Worm (Caenorhabditis elegans) whole organism, dauer: ENCODE measurements around the gene K10C2.12.

Experiments
- unc-62 ChIP-seq: sonication (generic microtip); optimal IDR thresholded peaks from 2 replicates; lab custom pipeline; 2017; ENCODE audit warnings: missing biosample characterization, missing genetic modification reagents, missing genetic modification characterization

The K10C2.12 gene

ce11 chrX:6440464-6440863 lies 19.9 kb upstream of the K10C2.12 start, which contains the start of gene K10C2.14:
Gene K10C2.14, minus strand, starts transcription at chrX:6440564.
- TF ChIP-seq unc-62 (GFP tag; lab: Kevin White, UChicago), result no peak

DNA sequence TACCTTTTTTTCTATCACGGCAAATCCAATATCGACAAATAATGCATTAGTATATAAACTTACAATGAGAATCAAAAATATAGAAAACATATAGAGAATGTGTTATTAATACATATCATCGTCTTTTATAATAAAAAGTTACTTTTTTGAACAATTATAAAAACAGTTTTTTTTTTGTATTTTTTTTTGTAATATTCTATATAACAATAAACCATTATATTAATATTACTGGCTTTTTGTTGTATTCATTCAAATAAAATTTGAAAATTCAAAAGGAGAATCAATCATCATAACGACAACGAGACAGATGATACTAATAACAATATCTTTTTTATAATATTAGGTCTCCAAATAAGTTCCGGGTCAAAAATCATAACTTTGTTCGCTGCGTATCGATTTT lies 17.0 kb upstream of the K10C2.12 start, which contains the start of gene K10C2.8:
Gene K10C2.8, minus strand, starts transcription at position 101 of the 400 bp plus-strand sequence.
- no peak for TF ChIP-seq unc-62 (GFP tag; lab: Kevin White, UChicago)

ce11 chrX:6435812-6436211 lies 15.2 kb upstream of the K10C2.12 start:
- no peak for TF ChIP-seq unc-62 (GFP tag; lab: Kevin White, UChicago)

ce11 chrX:6433688-6434087 lies 13.1 kb upstream of the K10C2.12 start, which contains the start of gene K10C2.2:
Gene K10C2.2, minus strand, starts transcription at chrX:6433788.
- no peak for TF ChIP-seq unc-62 (GFP tag; lab: Kevin White, UChicago)

DNA sequence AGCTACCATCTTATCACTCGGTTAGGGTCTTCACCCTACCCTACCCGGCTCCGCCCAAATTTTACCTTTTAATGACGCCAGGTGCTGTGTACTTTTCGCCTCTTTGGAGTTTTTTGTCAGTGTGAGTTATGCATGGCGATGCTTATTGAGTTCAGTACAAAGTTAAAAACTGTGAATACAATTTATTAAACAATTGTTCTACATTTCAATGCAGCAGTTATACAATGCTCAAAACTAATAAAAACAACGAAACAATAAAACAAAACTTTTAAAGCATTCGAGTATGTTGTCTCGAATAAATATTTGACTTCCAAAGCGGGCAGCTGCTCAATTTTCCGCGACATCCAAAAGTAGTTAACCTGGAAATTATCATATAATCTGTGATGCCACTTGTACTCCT lies 9.9 kb upstream of the K10C2.12 start, which contains the start of gene ctsa-2:
Gene ctsa-2, minus strand, starts transcription at position 101 of the 400 bp plus-strand sequence.
- TF ChIP-seq unc-62 (GFP tag; lab: Kevin White, UChicago), result no peak

DNA sequence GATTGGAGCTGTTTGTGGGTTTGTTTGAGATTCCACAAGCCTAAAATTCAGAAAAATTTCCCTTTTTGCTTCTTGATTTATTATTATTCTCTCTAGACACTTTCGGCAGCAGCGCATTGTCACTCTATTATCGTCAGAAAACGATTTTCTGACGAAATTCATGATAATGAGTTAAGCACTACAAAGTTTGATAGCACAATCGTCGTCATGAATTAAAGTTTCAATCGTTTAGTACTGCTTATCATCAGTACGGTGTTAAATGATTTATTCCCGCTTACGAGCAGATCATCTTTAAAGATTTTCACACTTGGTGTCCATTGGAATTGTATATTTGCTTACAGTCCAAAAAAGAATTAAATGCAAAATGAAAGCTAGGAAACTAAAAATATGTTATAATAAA lies 9.0 kb upstream of the K10C2.12 start:
- TF ChIP-seq unc-62 (GFP tag; lab: Kevin White, UChicago), result no peak

- TF ChIP-seq unc-62 (GFP tag; lab: Kevin White, UChicago), result no peak
These were observed 6.6 kb upstream of the K10C2.12 start for ce11 chrX:6427147-6427546.

ce11 chrX:6419113-6419512 lies 1.5 kb downstream of the K10C2.12 start:
- no peak for TF ChIP-seq unc-62 (GFP tag; lab: Kevin White, UChicago)

ce11 chrX:6416357-6417087 lies 4.1 kb downstream of the K10C2.12 start, which contains the start of gene T22E5.6:
Gene T22E5.6, minus strand, starts transcription at chrX:6416407.
- TF ChIP-seq unc-62 (GFP tag; lab: Kevin White, UChicago), result no peak

DNA sequence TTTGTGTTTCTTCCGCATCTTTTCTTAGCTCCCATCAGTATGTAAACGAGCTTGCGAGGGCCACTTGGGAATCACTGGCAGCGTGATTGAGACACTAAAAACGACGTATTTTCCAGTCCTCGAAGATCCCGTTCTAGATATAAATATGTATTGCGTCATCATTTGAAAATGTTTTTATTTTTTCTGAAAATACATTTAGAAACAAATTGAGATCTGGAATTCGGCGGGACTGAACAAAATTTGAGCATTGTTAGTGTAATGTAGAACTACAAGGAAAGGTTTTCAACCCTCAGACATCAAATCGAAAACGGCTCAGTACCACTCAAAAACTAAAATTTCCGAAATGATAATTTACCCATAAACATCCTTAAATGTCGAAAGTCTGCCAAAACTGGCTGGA lies 7.0 kb downstream of the K10C2.12 start:
- TF ChIP-seq unc-62 (GFP tag; lab: Kevin White, UChicago), result no peak

- no peak for TF ChIP-seq unc-62 (GFP tag; lab: Kevin White, UChicago)
These were observed 8.0 kb downstream of the K10C2.12 start, which contains the start of gene T22E5.1 for ce11 chrX:6412575-6412974. Gene T22E5.1, plus strand, starts transcription at chrX:6412875.

DNA sequence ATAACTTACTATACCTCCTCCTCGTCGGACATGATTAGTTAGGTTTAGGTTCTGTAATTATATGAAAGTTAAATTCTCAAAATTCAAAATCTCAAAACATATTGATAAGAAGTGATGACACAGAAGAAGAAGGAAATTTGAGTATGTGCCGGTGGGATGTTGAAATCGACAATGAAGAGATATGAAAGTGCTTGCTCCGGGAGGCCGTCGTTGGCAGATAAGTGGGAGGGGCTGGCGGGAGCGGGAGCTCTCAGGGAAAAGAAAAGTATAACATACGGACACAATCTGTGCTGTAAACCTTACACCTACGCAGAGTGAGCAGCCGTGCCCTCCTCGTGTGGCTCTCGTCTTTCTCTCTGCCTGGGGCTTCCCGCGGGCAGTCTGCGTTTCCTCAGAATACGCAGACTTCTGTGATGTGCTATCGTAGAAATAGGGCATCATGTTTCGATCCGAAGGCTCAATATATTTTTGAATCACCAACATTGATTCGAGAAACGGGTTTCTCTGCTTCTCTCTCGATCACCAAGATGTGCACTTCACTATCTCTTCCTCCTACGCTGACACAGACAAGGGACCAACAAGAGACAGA lies 10.3 kb downstream of the K10C2.12 start, which contains the start of gene mup-2:
Gene mup-2, minus strand, starts transcription at position 51 of the 589 bp plus-strand sequence.
- TF ChIP-seq unc-62 (GFP tag; lab: Kevin White, UChicago), result no peak

- no peak for TF ChIP-seq unc-62 (GFP tag; lab: Kevin White, UChicago)
These were observed 11.9 kb downstream of the K10C2.12 start for ce11 chrX:6408713-6409112.

DNA sequence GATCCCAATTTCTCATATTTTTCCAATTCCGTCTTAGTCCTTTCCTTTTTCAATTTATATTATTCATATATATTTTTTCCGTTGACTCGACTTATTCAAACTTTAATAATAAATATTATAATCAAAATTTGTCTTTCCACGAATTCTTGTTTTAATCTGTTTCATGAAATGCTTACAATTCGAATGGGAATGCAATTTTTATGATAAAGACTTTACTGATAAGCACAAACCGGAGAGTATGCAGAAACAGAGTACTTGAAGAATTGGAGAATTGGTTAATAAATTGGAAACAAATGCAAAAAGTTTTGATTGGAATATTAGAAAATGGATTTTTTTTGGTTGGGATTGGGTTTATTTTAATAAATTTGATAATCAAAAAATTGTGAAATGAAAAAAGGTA lies 12.3 kb downstream of the K10C2.12 start:
- TF ChIP-seq unc-62 (GFP tag; lab: Kevin White, UChicago), result no peak

DNA sequence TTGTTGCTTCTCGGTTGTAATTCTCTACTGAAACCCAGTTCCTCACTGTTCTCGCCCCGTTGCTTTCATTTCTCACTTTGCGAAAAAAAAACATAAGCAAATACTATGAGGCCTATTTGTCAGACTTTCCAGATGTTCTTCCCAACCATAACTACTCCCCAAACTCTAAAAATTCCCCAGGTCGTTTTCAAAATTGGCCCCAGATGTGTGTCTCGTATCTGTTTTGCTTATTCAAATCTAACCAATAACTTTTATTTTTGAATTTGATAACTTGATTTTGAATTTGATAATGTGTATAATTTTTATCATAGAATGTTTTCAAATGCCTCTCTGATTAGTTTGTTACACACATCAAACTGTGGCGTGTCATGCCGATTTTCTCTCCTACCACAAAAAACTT lies 12.8 kb downstream of the K10C2.12 start:
- no peak for TF ChIP-seq unc-62 (GFP tag; lab: Kevin White, UChicago)

- no peak for TF ChIP-seq unc-62 (GFP tag; lab: Kevin White, UChicago)
These were observed 14.7 kb downstream of the K10C2.12 start for ce11 chrX:6405905-6406304.
